Fruit fly (Drosophila melanogaster) whole organism, wandering third instar larva: Measurements from ENCODE around the gene her.

Experiments used
- Abd-B ChIP-seq: fragments of >200 bp; optimal IDR thresholded peaks from 2 replicates; lab custom pipeline; 2017; ENCODE audit warnings: missing biosample characterization, missing genetic modification characterization
- CG32264 ChIP-seq: fragments of 200-800 bp; sonication (Bioruptor generic); optimal IDR thresholded peaks from 2 replicates; lab custom pipeline; 2016; ENCODE audit warnings: missing biosample characterization, missing genetic modification characterization
- CG9705 ChIP-seq: fragments of 200-800 bp; sonication (Bioruptor generic); optimal IDR thresholded peaks from 2 replicates; lab custom pipeline; 2018; ENCODE audit warnings: missing biosample characterization, mild to moderate bottlenecking, missing genetic modification characterization
- CrebA ChIP-seq: fragments of 200-800 bp; sonication (Bioruptor generic); optimal IDR thresholded peaks from 2 replicates; lab custom pipeline; 2016; ENCODE audit warnings: missing biosample characterization, mild to moderate bottlenecking, missing genetic modification characterization, borderline replicate concordance
- Dfd ChIP-seq: fragments of >200 bp; optimal IDR thresholded peaks from 2 replicates; lab custom pipeline; 2017; ENCODE audit warnings: missing biosample characterization, missing genetic modification characterization
- Dif ChIP-seq: fragments of 200-275, 200-300 bp; sonication (Bioruptor generic); optimal IDR thresholded peaks from 2 replicates; lab custom pipeline; 2018; ENCODE audit warnings: missing biosample characterization, missing genetic modification characterization; ENCODE audit not compliant: partially characterized antibody
- GATAd ChIP-seq: sonication (Bioruptor generic); optimal IDR thresholded peaks from 2 replicates; lab custom pipeline; 2016; ENCODE audit warnings: missing biosample characterization, missing genetic modification characterization
- HLH106 ChIP-seq: fragments of 200-800 bp; optimal IDR thresholded peaks from 3 replicates; lab custom pipeline; 2019; ENCODE audit warnings: missing biosample characterization, mild to moderate bottlenecking, missing genetic modification characterization, moderate library complexity
- Hnf4 ChIP-seq: fragments of 200-800 bp; sonication (Bioruptor generic); optimal IDR thresholded peaks from 2 replicates; lab custom pipeline; 2016; ENCODE audit warnings: missing biosample characterization, mild to moderate bottlenecking, missing genetic modification characterization
- Hr78 ChIP-seq: fragments of >200 bp; optimal IDR thresholded peaks from 2 replicates; lab custom pipeline; 2017; ENCODE audit warnings: missing biosample characterization, missing genetic modification characterization
- Hr83 ChIP-seq: fragments of 200-300 bp; sonication (Bioruptor generic); optimal IDR thresholded peaks from 2 replicates; lab custom pipeline; 2016; ENCODE audit warnings: missing biosample characterization, mild to moderate bottlenecking, missing genetic modification characterization, moderate library complexity; ENCODE audit not compliant: poor library complexity, severe bottlenecking
- Jra ChIP-seq: sonication (Bioruptor generic); optimal IDR thresholded peaks from 2 replicates; lab custom pipeline; 2016; ENCODE audit warnings: missing biosample characterization, missing genetic modification characterization
- Mio ChIP-seq: sonication (Bioruptor generic); optimal IDR thresholded peaks from 2 replicates; lab custom pipeline; 2016; ENCODE audit warnings: missing biosample characterization, missing genetic modification characterization
- Myc ChIP-seq: fragments of >200 bp; optimal IDR thresholded peaks from 2 replicates; lab custom pipeline; 2017
- N ChIP-seq: fragments of >200 bp; optimal IDR thresholded peaks from 2 replicates; lab custom pipeline; 2018; ENCODE audit warnings: missing biosample characterization, missing external identifiers, missing genetic modification characterization
- OdsH ChIP-seq: fragments of 200-800 bp; sonication (Bioruptor generic); optimal IDR thresholded peaks from 2 replicates; lab custom pipeline; 2016; ENCODE audit warnings: missing biosample characterization, mild to moderate bottlenecking, missing genetic modification characterization
- Rel ChIP-seq, 2 experiments: fragments of 200-800 bp; sonication (Bioruptor generic) in 1 of 2; optimal IDR thresholded peaks; 2 replicates in 1 of 2; 3 replicates in 1 of 2; lab custom pipeline; 2016 to 2019; ENCODE audit warnings: mild to moderate bottlenecking in 2 of 2, missing biosample characterization in 2 of 2, missing genetic modification characterization in 2 of 2, moderate library complexity in 1 of 2
- Sp1 ChIP-seq: fragments of 200-800 bp; sonication (Bioruptor generic); optimal IDR thresholded peaks from 3 replicates; lab custom pipeline; 2019; ENCODE audit warnings: missing biosample characterization, mild to moderate bottlenecking, missing genetic modification characterization, moderate library complexity
- Vsx2 ChIP-seq: fragments of 200-300, 225-300 bp; sonication (Bioruptor generic); optimal IDR thresholded peaks from 2 replicates; lab custom pipeline; 2018; ENCODE audit warnings: missing biosample characterization, missing genetic modification characterization; ENCODE audit not compliant: partially characterized antibody
- br ChIP-seq: fragments of 200-800 bp; sonication (Bioruptor generic); optimal IDR thresholded peaks from 2 replicates; lab custom pipeline; 2016; ENCODE audit warnings: missing biosample characterization, missing genetic modification characterization
- brk ChIP-seq: fragments of 200-800 bp; sonication (Bioruptor generic); optimal IDR thresholded peaks from 2 replicates; lab custom pipeline; 2016; ENCODE audit warnings: missing biosample characterization, mild to moderate bottlenecking, missing genetic modification characterization
- dl ChIP-seq, 2 experiments: fragments of 175-275, 200-275 bp in 1 of 2; fragments of 200-275 bp in 1 of 2; sonication (Bioruptor generic); optimal IDR thresholded peaks; lab custom pipeline; 2018; ENCODE audit warnings: mild to moderate bottlenecking in 2 of 2, missing biosample characterization in 2 of 2, missing genetic modification characterization in 2 of 2, moderate library complexity in 2 of 2; ENCODE audit not compliant: partially characterized antibody in 2 of 2, insufficient read depth in 1 of 2
- dmrt93B ChIP-seq: fragments of 200-800 bp; sonication (Bioruptor generic); optimal IDR thresholded peaks from 2 replicates; lab custom pipeline; 2018; ENCODE audit warnings: missing biosample characterization, mild to moderate bottlenecking, missing genetic modification characterization
- dsf ChIP-seq: sonication (Bioruptor generic); optimal IDR thresholded peaks from 2 replicates; lab custom pipeline; 2016; ENCODE audit warnings: missing biosample characterization, missing genetic modification characterization, borderline replicate concordance
- ey ChIP-seq: fragments of 200-800 bp; sonication (Bioruptor generic); optimal IDR thresholded peaks from 2 replicates; lab custom pipeline; 2016; ENCODE audit warnings: missing biosample characterization, missing genetic modification characterization
- foxo ChIP-seq, 2 experiments: fragments of 200-800 bp; sonication (Bioruptor generic); optimal IDR thresholded peaks; 2 replicates in 1 of 2; 3 replicates in 1 of 2; lab custom pipeline; 2016 to 2017; ENCODE audit warnings: missing biosample characterization in 2 of 2, missing genetic modification characterization in 2 of 2
- fru ChIP-seq: fragments of 200-800 bp; sonication (Bioruptor generic); optimal IDR thresholded peaks from 3 replicates; lab custom pipeline; 2016; ENCODE audit warnings: missing biosample characterization, mild to moderate bottlenecking, missing genetic modification characterization
- h ChIP-seq: fragments of 200-800 bp; sonication (Bioruptor generic); optimal IDR thresholded peaks from 3 replicates; lab custom pipeline; 2016; ENCODE audit warnings: missing biosample characterization, mild to moderate bottlenecking, missing genetic modification characterization
- jim ChIP-seq: fragments of 175-275, 200-325 bp; sonication (Bioruptor generic); optimal IDR thresholded peaks from 2 replicates; lab custom pipeline; 2016; ENCODE audit warnings: missing biosample characterization, mild to moderate bottlenecking, missing genetic modification characterization
- lola ChIP-seq: fragments of >200 bp; optimal IDR thresholded peaks from 2 replicates; lab custom pipeline; 2017; ENCODE audit warnings: missing biosample characterization, missing genetic modification characterization
- pan ChIP-seq: fragments of >200 bp; optimal IDR thresholded peaks from 2 replicates; lab custom pipeline; 2017
- psq ChIP-seq: fragments of 200-800 bp; sonication (Bioruptor generic); optimal IDR thresholded peaks from 3 replicates; lab custom pipeline; 2017; ENCODE audit warnings: missing biosample characterization, mild to moderate bottlenecking, missing genetic modification characterization, moderate library complexity
- rgr ChIP-seq: fragments of 200-800 bp; sonication (Bioruptor generic); optimal IDR thresholded peaks from 3 replicates; lab custom pipeline; 2016; ENCODE audit warnings: missing biosample characterization, mild to moderate bottlenecking, missing genetic modification characterization
- sage ChIP-seq: fragments of 200-800 bp; sonication (Bioruptor generic); optimal IDR thresholded peaks from 2 replicates; lab custom pipeline; 2016; ENCODE audit warnings: missing biosample characterization, mild to moderate bottlenecking, missing genetic modification characterization
- sv ChIP-seq: fragments of 200-800 bp; sonication (Bioruptor generic); optimal IDR thresholded peaks from 3 replicates; lab custom pipeline; 2016; ENCODE audit warnings: missing biosample characterization, missing genetic modification characterization
- tai ChIP-seq: sonication (Bioruptor generic); optimal IDR thresholded peaks from 2 replicates; lab custom pipeline; 2016; ENCODE audit warnings: missing biosample characterization, missing genetic modification characterization
- usp ChIP-seq: fragments of >200 bp; optimal IDR thresholded peaks from 2 replicates; lab custom pipeline; 2017; ENCODE audit warnings: missing biosample characterization, missing genetic modification characterization
- woc ChIP-seq: sonication (Bioruptor generic); optimal IDR thresholded peaks from 2 replicates; lab custom pipeline; 2016; ENCODE audit warnings: missing biosample characterization, mild to moderate bottlenecking, missing genetic modification characterization

Gene her

DNA sequence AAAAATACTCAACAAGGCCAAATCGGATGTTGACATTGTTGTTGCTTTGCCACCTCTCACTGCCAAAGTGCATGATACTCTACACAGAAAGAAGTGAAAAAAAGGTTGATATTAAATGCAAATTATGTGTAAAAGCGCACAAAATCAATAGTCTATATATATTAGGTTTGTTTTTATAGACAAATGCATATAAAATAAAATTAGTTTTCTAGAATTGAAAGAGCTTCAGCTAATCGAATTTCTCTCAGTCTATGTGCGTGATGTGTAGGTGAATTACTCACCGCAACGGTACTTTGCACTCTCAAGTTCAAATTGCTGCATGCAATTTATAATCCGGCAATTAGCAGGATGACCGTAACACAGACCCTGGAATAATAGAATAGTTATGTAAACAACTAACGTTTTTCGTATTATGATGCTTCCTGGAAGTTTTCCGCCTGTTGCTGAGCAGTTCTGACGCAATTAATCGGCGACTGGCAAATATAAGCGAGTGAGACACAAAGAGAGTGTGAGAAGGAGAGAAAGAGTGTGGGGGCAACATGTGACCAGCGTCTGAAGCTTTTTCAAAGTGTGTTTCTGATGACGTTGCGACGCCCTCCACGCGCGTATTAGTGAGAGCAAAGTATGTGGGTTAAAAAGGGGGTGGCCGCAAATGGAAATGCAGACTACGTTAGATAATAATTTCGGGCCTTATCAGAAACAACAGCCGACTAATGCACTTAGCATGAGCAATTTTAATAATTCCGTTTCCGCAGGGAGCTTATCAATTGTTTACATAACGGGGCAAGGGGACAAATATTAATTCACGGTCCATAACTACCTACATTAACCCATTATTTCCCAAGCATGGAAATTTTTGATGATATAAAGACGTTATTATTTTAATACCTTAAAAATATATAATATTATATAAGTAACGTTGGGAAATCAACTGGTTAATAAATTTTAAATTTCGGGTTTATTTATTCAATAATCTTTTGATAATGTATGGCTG lies 44.0 kb downstream of the her start:
- TF ChIP-seq Abd-B (GFP tag; lab: Kevin White, UChicago), result no peak
- no peak for TF ChIP-seq usp (GFP tag; lab: Kevin White, UChicago)
- peak; percentile 97 for TF ChIP-seq Hnf4 (GFP tag; lab: Kevin White, UChicago)
- peak; percentile 98 for TF ChIP-seq rgr (GFP tag; lab: Kevin White, UChicago)
- TF ChIP-seq dl (GFP tag; optimal IDR thresholded peaks at IDR 0.05; lab: Kevin White, UChicago; ENCODE audit: insufficient read depth in 1 of 2, partially characterized antibody in 2 of 2), result no peak
- TF ChIP-seq CrebA (GFP tag; lab: Kevin White, UChicago), result no peak
- TF ChIP-seq dmrt93B (GFP tag; lab: Kevin White, UChicago), result peak; percentile 93
- peak; percentile 64 for TF ChIP-seq Dfd (GFP tag; lab: Kevin White, UChicago)
- TF ChIP-seq OdsH (GFP tag; lab: Kevin White, UChicago), result peak; percentile 98
- TF ChIP-seq Hr83, result peak; percentile 25
- TF ChIP-seq Vsx2, result no peak
- peak; percentile 38 for TF ChIP-seq Mio (GFP tag; lab: Kevin White, UChicago)
- no peak for TF ChIP-seq N (GFP tag; lab: Kevin White, UChicago)
- TF ChIP-seq CG32264 (GFP tag; lab: Kevin White, UChicago), result peak; percentile 87
- peak; percentile 63 for TF ChIP-seq CG9705 (GFP tag; lab: Kevin White, UChicago)
- TF ChIP-seq fru (GFP tag; lab: Kevin White, UChicago), result peak; percentile 96
- TF ChIP-seq Sp1 (GFP tag; lab: Kevin White, UChicago), result peak; percentile 96
- TF ChIP-seq sage (GFP tag; lab: Kevin White, UChicago), result peak; percentile 94
- TF ChIP-seq sv, result peak; percentile 93
- TF ChIP-seq Hr78 (GFP tag; lab: Kevin White, UChicago), result no peak
- no peak for TF ChIP-seq jim
- TF ChIP-seq GATAd (GFP tag; lab: Kevin White, UChicago), result peak; percentile 91
- TF ChIP-seq Myc (lab: Kevin White, UChicago), result no peak
- peak; percentile 87 for TF ChIP-seq dsf (GFP tag; lab: Kevin White, UChicago)
- no peak for TF ChIP-seq lola (GFP tag; lab: Kevin White, UChicago)
- TF ChIP-seq pan (lab: Kevin White, UChicago), result no peak
- peak; percentile 94 for TF ChIP-seq tai (GFP tag; lab: Kevin White, UChicago)
- TF ChIP-seq foxo (GFP tag; optimal IDR thresholded peaks at IDR 0.05; lab: Kevin White, UChicago), result peak; percentile 73 to 98
- peak; percentile 98 for TF ChIP-seq h (GFP tag; lab: Kevin White, UChicago)
- peak; percentile 86 for TF ChIP-seq woc (GFP tag; lab: Kevin White, UChicago)
- TF ChIP-seq Dif (GFP tag; lab: Kevin White, UChicago), result peak; percentile 58
- TF ChIP-seq HLH106 (tag; lab: Kevin White, UChicago), result peak; percentile 96
- peak; percentile 97 for TF ChIP-seq brk (GFP tag; lab: Kevin White, UChicago)
- peak; percentile 92 for TF ChIP-seq br (GFP tag; lab: Kevin White, UChicago)
- peak; percentile 95 for TF ChIP-seq psq (GFP tag; lab: Kevin White, UChicago)
- TF ChIP-seq ey, result peak; percentile 97
- peak; percentile 96 for TF ChIP-seq Jra (GFP tag; lab: Kevin White, UChicago)
- peak; percentile 85 for TF ChIP-seq Rel (GFP tag; optimal IDR thresholded peaks at IDR 0.05; lab: Kevin White, UChicago)
- peak; percentile 93 for TF ChIP-seq Rel (tag; optimal IDR thresholded peaks at IDR 0.05; lab: Kevin White, UChicago)

dm6 chr2L:16722596-16722995 lies 45.6 kb downstream of the her start:
- TF ChIP-seq br (GFP tag; lab: Kevin White, UChicago) (no peak), psq (GFP tag; lab: Kevin White, UChicago) (no peak), lola (GFP tag; lab: Kevin White, UChicago) (no peak), Mio (GFP tag; lab: Kevin White, UChicago) (no peak), fru (GFP tag; lab: Kevin White, UChicago) (no peak), Vsx2 (no peak), brk (GFP tag; lab: Kevin White, UChicago) (no peak), Dif (GFP tag; lab: Kevin White, UChicago) (no peak), CrebA (GFP tag; lab: Kevin White, UChicago) (no peak), jim (no peak), usp (GFP tag; lab: Kevin White, UChicago) (no peak), ey (no peak), Hnf4 (GFP tag; lab: Kevin White, UChicago) (no peak), tai (GFP tag; lab: Kevin White, UChicago) (no peak), HLH106 (tag; lab: Kevin White, UChicago) (no peak)
